Fruit fly (Drosophila melanogaster) whole organism, embryonic: Measurements from ENCODE around the gene CG17376.

Experiments
- CG10147 ChIP-seq: fragments of 200-800 bp; sonication (Bioruptor generic); optimal IDR thresholded peaks from 2 replicates; lab custom pipeline; 2019; ENCODE audit warnings: missing biosample characterization, mild to moderate bottlenecking, missing genetic modification characterization, moderate library complexity
- CG10431 ChIP-seq: fragments of 200-800 bp; sonication (Bioruptor generic); optimal IDR thresholded peaks from 3 replicates; lab custom pipeline; 2018; ENCODE audit warnings: missing biosample characterization, mild to moderate bottlenecking, missing genetic modification characterization
- CG15011 ChIP-seq: fragments of 200-800 bp; sonication (Bioruptor generic); optimal IDR thresholded peaks from 3 replicates; lab custom pipeline; 2018; ENCODE audit warnings: missing biosample characterization, mild to moderate bottlenecking, missing genetic modification characterization
- CG15479 ChIP-seq: fragments of 200-800 bp; sonication (Bioruptor generic); optimal IDR thresholded peaks from 3 replicates; lab custom pipeline; 2019; ENCODE audit warnings: missing biosample characterization, mild to moderate bottlenecking, missing genetic modification characterization, moderate library complexity
- CG15696 ChIP-seq: fragments of 200-800 bp; sonication (Bioruptor generic); optimal IDR thresholded peaks from 2 replicates; lab custom pipeline; 2019; ENCODE audit warnings: missing biosample characterization, mild to moderate bottlenecking, missing genetic modification characterization, moderate library complexity
- CG2199 ChIP-seq: fragments of 200-800 bp; sonication (Bioruptor generic); IDR thresholded peaks from 3 replicates; pipeline ENCODE4 v1.3.6; 2022; ENCODE audit warnings: missing biosample characterization, missing genetic modification characterization
- CG2202 ChIP-seq: fragments of 200-800 bp; sonication (Bioruptor generic); optimal IDR thresholded peaks from 2 replicates; lab custom pipeline; 2018; ENCODE audit warnings: missing biosample characterization, mild to moderate bottlenecking, missing genetic modification characterization
- CG33557 ChIP-seq: fragments of 200-800 bp; sonication (Bioruptor generic); optimal IDR thresholded peaks from 2 replicates; lab custom pipeline; 2019; ENCODE audit warnings: missing biosample characterization, mild to moderate bottlenecking, missing genetic modification characterization, moderate library complexity
- CG34376 ChIP-seq: fragments of 200-800 bp; sonication (Bioruptor generic); optimal IDR thresholded peaks from 2 replicates; lab custom pipeline; 2018; ENCODE audit warnings: missing biosample characterization, mild to moderate bottlenecking, missing genetic modification characterization
- CG6254 ChIP-seq: fragments of 200-800 bp; sonication (Bioruptor generic); optimal IDR thresholded peaks from 3 replicates; lab custom pipeline; 2017; ENCODE audit warnings: mild to moderate bottlenecking, missing biosample characterization, missing genetic modification reagents, missing genetic modification characterization
- CG6813 ChIP-seq: fragments of 200-800 bp; sonication (Bioruptor generic); optimal IDR thresholded peaks from 2 replicates; lab custom pipeline; 2017; ENCODE audit warnings: missing biosample characterization, missing genetic modification characterization, mild to moderate bottlenecking, moderate library complexity, missing genetic modification reagents
- CG7372 ChIP-seq: fragments of 200-800 bp; sonication (Bioruptor generic); IDR thresholded peaks from 2 replicates; pipeline ENCODE4 v1.3.6; 2022; ENCODE audit warnings: missing biosample characterization, missing genetic modification characterization
- CG7556 ChIP-seq: fragments of 200-800 bp; sonication (Bioruptor generic); optimal IDR thresholded peaks from 2 replicates; lab custom pipeline; 2017; ENCODE audit warnings: missing biosample characterization, mild to moderate bottlenecking, missing genetic modification characterization
- CG8281 ChIP-seq: fragments of 200-800 bp; sonication (Bioruptor generic); optimal IDR thresholded peaks from 2 replicates; lab custom pipeline; 2018; ENCODE audit warnings: missing biosample characterization, mild to moderate bottlenecking, missing genetic modification characterization, moderate library complexity
- CG8478 ChIP-seq: fragments of >200 bp; optimal IDR thresholded peaks from 2 replicates; lab custom pipeline; 2018
- CG9727 ChIP-seq: fragments of 200-800 bp; sonication (Bioruptor generic); optimal IDR thresholded peaks from 3 replicates; lab custom pipeline; 2017; ENCODE audit warnings: missing biosample characterization, mild to moderate bottlenecking, missing genetic modification characterization
- Camta ChIP-seq: fragments of 200-800 bp; sonication (Bioruptor generic); optimal IDR thresholded peaks from 2 replicates; lab custom pipeline; 2016; ENCODE audit warnings: missing biosample characterization, missing genetic modification characterization
- CrebB ChIP-seq: fragments of 200-800 bp; sonication (Bioruptor generic); optimal IDR thresholded peaks from 3 replicates; lab custom pipeline; 2018; ENCODE audit warnings: missing biosample characterization, mild to moderate bottlenecking, missing genetic modification characterization
- D ChIP-seq, 2 experiments: fragments of 200-800 bp in 1 of 2; fragments of >200 bp in 1 of 2; sonication (Bioruptor generic) in 1 of 2; optimal IDR thresholded peaks; 2 replicates in 1 of 2; 3 replicates in 1 of 2; lab custom pipeline; 2017; ENCODE audit warnings: mild to moderate bottlenecking in 1 of 2, missing biosample characterization in 1 of 2, missing genetic modification characterization in 1 of 2, missing genetic modification reagents in 1 of 2
- Dfd ChIP-seq, 2 experiments: fragments of >200 bp; optimal IDR thresholded peaks; 2 replicates each; lab custom pipeline; 2017; ENCODE audit warnings: missing biosample characterization in 2 of 2, missing genetic modification characterization in 2 of 2
- Kr ChIP-seq: fragments of 200-800 bp; sonication (Bioruptor generic); optimal IDR thresholded peaks from 2 replicates; lab custom pipeline; 2017; ENCODE audit warnings: missing biosample characterization, mild to moderate bottlenecking, missing genetic modification characterization
- Mes4 ChIP-seq: fragments of 200-800 bp; sonication (Bioruptor generic); optimal IDR thresholded peaks from 2 replicates; lab custom pipeline; 2016; ENCODE audit warnings: missing biosample characterization, missing genetic modification characterization
- Mrtf ChIP-seq: fragments of 200-800 bp; sonication (Bioruptor generic); IDR thresholded peaks from 3 replicates; pipeline ENCODE4 v1.3.6; 2022; ENCODE audit warnings: missing biosample characterization, missing genetic modification characterization
- Nf-YB ChIP-seq: fragments of 200-800 bp; sonication (Bioruptor generic); optimal IDR thresholded peaks from 3 replicates; lab custom pipeline; 2019; ENCODE audit warnings: missing biosample characterization, mild to moderate bottlenecking, missing genetic modification characterization, moderate library complexity
- Scr ChIP-seq: fragments of 200-800 bp; sonication (Bioruptor generic); IDR thresholded peaks from 2 replicates; pipeline ENCODE4 v1.3.6; 2022; ENCODE audit warnings: missing biosample characterization, missing genetic modification characterization; ENCODE audit not compliant: partially characterized antibody
- Spps ChIP-seq: fragments of 200-800 bp; sonication (Bioruptor generic); optimal IDR thresholded peaks from 2 replicates; lab custom pipeline; 2018; ENCODE audit warnings: missing biosample characterization, mild to moderate bottlenecking, missing genetic modification characterization
- Xrp1 ChIP-seq: fragments of 200-800 bp; sonication (Bioruptor generic); IDR thresholded peaks from 2 replicates; pipeline ENCODE4 v1.3.6; 2022; ENCODE audit warnings: missing biosample characterization, missing genetic modification characterization
- ac ChIP-seq: fragments of 200-800 bp; sonication (Bioruptor generic); optimal IDR thresholded peaks from 3 replicates; lab custom pipeline; 2017; ENCODE audit warnings: missing biosample characterization, mild to moderate bottlenecking, missing genetic modification characterization
- cad ChIP-seq: fragments of >200 bp; optimal IDR thresholded peaks from 2 replicates; lab custom pipeline; 2017; ENCODE audit warnings: missing biosample characterization, missing genetic modification characterization
- cas ChIP-seq: fragments of 200-800 bp; sonication (Bioruptor generic); IDR thresholded peaks from 2 replicates; pipeline ENCODE4 v1.3.6; 2022; ENCODE audit warnings: missing biosample characterization, missing genetic modification characterization
- dan ChIP-seq: fragments of 200-800 bp; sonication (Bioruptor generic); IDR thresholded peaks from 2 replicates; pipeline ENCODE4 v1.3.6; 2022; ENCODE audit warnings: missing biosample characterization, missing genetic modification characterization
- dmrt11E ChIP-seq: fragments of 200-800 bp; sonication (Bioruptor generic); optimal IDR thresholded peaks from 3 replicates; lab custom pipeline; 2018; ENCODE audit warnings: missing biosample characterization, mild to moderate bottlenecking, missing genetic modification characterization, moderate library complexity
- fd102C ChIP-seq: fragments of 200-800 bp; sonication (Bioruptor generic); optimal IDR thresholded peaks from 2 replicates; lab custom pipeline; 2018; ENCODE audit warnings: missing biosample characterization, mild to moderate bottlenecking, missing genetic modification characterization, moderate library complexity
- gsb ChIP-seq: fragments of 200-800 bp; sonication (Bioruptor generic); IDR thresholded peaks from 2 replicates; pipeline ENCODE4 v1.3.6; 2022; ENCODE audit warnings: missing biosample characterization, missing genetic modification characterization
- maf-S ChIP-seq: fragments of 200-800 bp; sonication (Bioruptor generic); optimal IDR thresholded peaks from 2 replicates; lab custom pipeline; 2016; ENCODE audit warnings: missing biosample characterization, missing genetic modification characterization
- nerfin-1 ChIP-seq: fragments of 200-800 bp; sonication (Bioruptor generic); optimal IDR thresholded peaks from 3 replicates; lab custom pipeline; 2019; ENCODE audit warnings: missing biosample characterization, mild to moderate bottlenecking, missing genetic modification characterization, moderate library complexity
- pzg ChIP-seq: fragments of 200-800 bp; sonication (Bioruptor generic); optimal IDR thresholded peaks from 3 replicates; lab custom pipeline; 2018; ENCODE audit warnings: missing biosample characterization, mild to moderate bottlenecking, missing genetic modification characterization, moderate library complexity
- salm ChIP-seq: fragments of 200-800 bp; sonication (Bioruptor generic); optimal IDR thresholded peaks from 2 replicates; lab custom pipeline; 2018; ENCODE audit warnings: missing biosample characterization, mild to moderate bottlenecking, missing genetic modification characterization
- schlank ChIP-seq: fragments of 200-800 bp; sonication (Bioruptor generic); optimal IDR thresholded peaks from 2 replicates; lab custom pipeline; 2018; ENCODE audit warnings: missing biosample characterization, mild to moderate bottlenecking, missing genetic modification characterization
- tll ChIP-seq, 2 experiments: fragments of 200-800 bp in 1 of 2; fragments of >200 bp in 1 of 2; sonication (Bioruptor generic) in 1 of 2; optimal IDR thresholded peaks; 2 replicates each; lab custom pipeline; 2017 to 2019; ENCODE audit warnings: missing biosample characterization in 2 of 2, missing genetic modification characterization in 2 of 2, mild to moderate bottlenecking in 1 of 2, moderate library complexity in 1 of 2
- trem ChIP-seq: fragments of 200-800 bp; optimal IDR thresholded peaks from 3 replicates; lab custom pipeline; 2019; ENCODE audit warnings: missing biosample characterization, mild to moderate bottlenecking, missing genetic modification characterization, moderate library complexity
- tup ChIP-seq: fragments of 200-800 bp; sonication (Bioruptor generic); optimal IDR thresholded peaks from 2 replicates; lab custom pipeline; 2016; ENCODE audit warnings: missing biosample characterization, mild to moderate bottlenecking, missing genetic modification characterization, moderate library complexity
- zen ChIP-seq: fragments of 200-800 bp; sonication (Bioruptor generic); optimal IDR thresholded peaks from 3 replicates; lab custom pipeline; 2018; ENCODE audit warnings: missing biosample characterization, mild to moderate bottlenecking, missing genetic modification characterization, moderate library complexity
- zf30C ChIP-seq: fragments of 200-800 bp; sonication (Bioruptor generic); optimal IDR thresholded peaks from 3 replicates; lab custom pipeline; 2018; ENCODE audit warnings: missing biosample characterization, mild to moderate bottlenecking, missing genetic modification characterization

CG17376 gene

dm6 chr2L:6826298-6826697 lies 25.6 kb upstream of the CG17376 start:
- TF ChIP-seq Camta, result no peak
- TF ChIP-seq CG34376 (GFP tag; lab: Kevin White, UChicago), result no peak
- TF ChIP-seq Xrp1 (GFP tag; lab: Robert Waterston, UW), result no peak
- peak; percentile 71 for TF ChIP-seq cad (GFP tag; lab: Kevin White, UChicago)
- peak; percentile 48 for TF ChIP-seq CG33557 (GFP tag; lab: Kevin White, UChicago)
- no peak for TF ChIP-seq tup (GFP tag; lab: Kevin White, UChicago)
- peak in 1 of 2 experiments; percentile 92 for TF ChIP-seq tll (GFP tag; optimal IDR thresholded peaks at IDR 0.05; lab: Kevin White, UChicago)
- peak; percentile 10 for TF ChIP-seq ac
- TF ChIP-seq Mes4 (GFP tag; lab: Kevin White, UChicago), result no peak
- TF ChIP-seq fd102C (GFP tag; lab: Kevin White, UChicago), result peak; percentile 28
- TF ChIP-seq CG8478 (lab: Kevin White, UChicago), result no peak
- no peak for TF ChIP-seq CrebB (tag; lab: Kevin White, UChicago)
- TF ChIP-seq Dfd (GFP tag; optimal IDR thresholded peaks at IDR 0.05; lab: Kevin White, UChicago), result no peak
- TF ChIP-seq Spps (tag; lab: Kevin White, UChicago), result no peak
- TF ChIP-seq CG8281 (tag; lab: Kevin White, UChicago), result no peak
- peak; percentile 32 for TF ChIP-seq salm (tag; lab: Kevin White, UChicago)
- peak; percentile 75 for TF ChIP-seq CG15479
- peak; percentile 23 for TF ChIP-seq dmrt11E
- TF ChIP-seq Nf-YB, result peak; percentile 19
- no peak for TF ChIP-seq cas (GFP tag; lab: Robert Waterston, UW)
- TF ChIP-seq CG6813 (GFP tag; lab: Kevin White, UChicago), result no peak
- TF ChIP-seq CG7372 (GFP tag; lab: Robert Waterston, UW), result no peak
- TF ChIP-seq Kr, result peak; percentile 66
- TF ChIP-seq CG2199 (GFP tag; lab: Robert Waterston, UW), result 0 out of 3 replicates have a peak, but pooled peaks have one; percentile 76
- TF ChIP-seq dan (GFP tag; lab: Robert Waterston, UW), result no peak
- TF ChIP-seq gsb (GFP tag; lab: Robert Waterston, UW), result no peak
- no peak for TF ChIP-seq CG7556
- TF ChIP-seq D (optimal IDR thresholded peaks at IDR 0.05; lab: Kevin White, UChicago), result no peak
- no peak for TF ChIP-seq D (GFP tag; optimal IDR thresholded peaks at IDR 0.05; lab: Kevin White, UChicago)
- TF ChIP-seq CG10431 (GFP tag; lab: Kevin White, UChicago), result peak; percentile 36
- peak; percentile 7 for TF ChIP-seq zen (tag; lab: Kevin White, UChicago)
- no peak for TF ChIP-seq CG15011
- TF ChIP-seq Mrtf (GFP tag; lab: Robert Waterston, UW), result no peak
- no peak for TF ChIP-seq CG6254 (GFP tag; lab: Kevin White, UChicago)
- no peak for TF ChIP-seq zf30C
- no peak for TF ChIP-seq nerfin-1 (tag; lab: Kevin White, UChicago)
- no peak for TF ChIP-seq maf-S (GFP tag; lab: Kevin White, UChicago)
- TF ChIP-seq CG2202 (tag; lab: Kevin White, UChicago), result peak; percentile 20
- TF ChIP-seq schlank, result no peak
- TF ChIP-seq Scr, result no peak
- no peak for TF ChIP-seq trem
- no peak for TF ChIP-seq CG10147 (GFP tag; lab: Kevin White, UChicago)
- TF ChIP-seq pzg (GFP tag; lab: Kevin White, UChicago), result no peak
- TF ChIP-seq CG15696 (tag; lab: Kevin White, UChicago), result peak; percentile 49
- TF ChIP-seq CG9727 (GFP tag; lab: Kevin White, UChicago), result peak; percentile 21
